Worm (Caenorhabditis elegans): ENCODE results near the gene srh-195.

The srh-195 gene

ce11 chrII:2146900-2147375 is 30.2 kb upstream of the srh-195 start, which contains the start of gene C40A11.2:
C40A11.2 (plus strand) TSS chrII:2146950.
- TF ChIP-seq efl-1 (optimal IDR thresholded peaks at IDR 0.05) (no peak), efl-1 (GFP tag; optimal IDR thresholded peaks at IDR 0.05 in 1 of 2) (peak in 1 of 2 experiments; percentile 5), unc-30 (tag; optimal IDR thresholded peaks at IDR 0.05) (no peak)

- no peak for TF ChIP-seq sox-4 (tag; optimal IDR thresholded peaks at IDR 0.05)
- TF ChIP-seq nhr-71 (tag; optimal IDR thresholded peaks at IDR 0.05) = no peak
- TF ChIP-seq lin-14 (GFP tag; optimal IDR thresholded peaks at IDR 0.05) = no peak
- TF ChIP-seq egl-27 (tag; optimal IDR thresholded peaks at IDR 0.05) = no peak
- TF ChIP-seq unc-86 (tag; optimal IDR thresholded peaks at IDR 0.05) = no peak
- no peak for TF ChIP-seq nhr-20 (tag; optimal IDR thresholded peaks at IDR 0.05)
- TF ChIP-seq unc-30 (tag; optimal IDR thresholded peaks at IDR 0.05) = no peak
- TF ChIP-seq Y116A8C.19 (tag; optimal IDR thresholded peaks at IDR 0.05; ENCODE audit: borderline replicate concordance) = no peak
- TF ChIP-seq unc-98 (GFP tag; IDR thresholded peaks at IDR 0.05) = no peak
- TF ChIP-seq lin-35 (GFP tag; optimal IDR thresholded peaks at IDR 0.05) = no peak
- TF ChIP-seq hlh-4 (tag; optimal IDR thresholded peaks at IDR 0.05) = no peak
- TF ChIP-seq ceh-88 (GFP tag; IDR thresholded peaks at IDR 0.05) = no peak
- no peak for TF ChIP-seq ceh-90 (tag; optimal IDR thresholded peaks at IDR 0.05)
- TF ChIP-seq mdl-1 (tag; optimal IDR thresholded peaks at IDR 0.05) = no peak
- no peak for TF ChIP-seq nhr-28 (tag; optimal IDR thresholded peaks at IDR 0.05)
- TF ChIP-seq nhr-77 (tag; optimal IDR thresholded peaks at IDR 0.05) = no peak
- TF ChIP-seq efl-3 (GFP tag; optimal IDR thresholded peaks at IDR 0.05) = no peak
- TF ChIP-seq pax-3 (tag; optimal IDR thresholded peaks at IDR 0.05) = no peak
- TF ChIP-seq F16B12.6 (tag; optimal IDR thresholded peaks at IDR 0.05) = no peak
- TF ChIP-seq dsc-1 (tag; optimal IDR thresholded peaks at IDR 0.05) = no peak
These were observed 28.9 kb upstream of the srh-195 start, which contains the start of gene C40A11.6 for ce11 chrII:2145566-2145965. C40A11.6 (minus strand) TSS chrII:2145666.

- TF ChIP-seq ceh-8 (GFP tag; optimal IDR thresholded peaks at IDR 0.05) (no peak), isw-1 (GFP tag; IDR thresholded peaks at IDR 0.05) (no peak), pag-3 (tag; optimal IDR thresholded peaks at IDR 0.05; ENCODE audit: borderline replicate concordance, insufficient read depth) (no peak), fos-1 (tag; optimal IDR thresholded peaks at IDR 0.05) (no peak)
These were observed 24.1 kb upstream of the srh-195 start, which contains the start of gene C40A11.3 for ce11 chrII:2140817-2141216. C40A11.3 (plus strand) TSS chrII:2141117.

- TF ChIP-seq C16A3.4 (tag; optimal IDR thresholded peaks at IDR 0.05) (no peak), lsy-2 (tag; optimal IDR thresholded peaks at IDR 0.05) (no peak), ces-1 (GFP tag; optimal IDR thresholded peaks at IDR 0.05) (no peak), swsn-7 (tag; optimal IDR thresholded peaks at IDR 0.05) (no peak), lir-3 (tag; optimal IDR thresholded peaks at IDR 0.05; ENCODE audit: poor library complexity) (no peak), ceh-88 (GFP tag; IDR thresholded peaks at IDR 0.05) (no peak), skn-1 (tag; optimal IDR thresholded peaks at IDR 0.05) (no peak), nhr-12 (tag; optimal IDR thresholded peaks at IDR 0.05) (no peak), unc-30 (tag; optimal IDR thresholded peaks at IDR 0.05) (no peak), ztf-11 (tag; optimal IDR thresholded peaks at IDR 0.05) (no peak), efl-3 (GFP tag; optimal IDR thresholded peaks at IDR 0.05) (no peak), dpl-1 (GFP tag; optimal IDR thresholded peaks at IDR 0.05) (no peak), xbp-1 (tag; optimal IDR thresholded peaks at IDR 0.05) (no peak), fos-1 (tag; optimal IDR thresholded peaks at IDR 0.05) (no peak), mep-1 (tag; optimal IDR thresholded peaks at IDR 0.05) (no peak)
These were observed 22.2 kb upstream of the srh-195 start for ce11 chrII:2138901-2139300.

Data from whole organism, L1 larva.